ENCODE assay signal across 3 worm cellular contexts in the genomic region with DNA sequence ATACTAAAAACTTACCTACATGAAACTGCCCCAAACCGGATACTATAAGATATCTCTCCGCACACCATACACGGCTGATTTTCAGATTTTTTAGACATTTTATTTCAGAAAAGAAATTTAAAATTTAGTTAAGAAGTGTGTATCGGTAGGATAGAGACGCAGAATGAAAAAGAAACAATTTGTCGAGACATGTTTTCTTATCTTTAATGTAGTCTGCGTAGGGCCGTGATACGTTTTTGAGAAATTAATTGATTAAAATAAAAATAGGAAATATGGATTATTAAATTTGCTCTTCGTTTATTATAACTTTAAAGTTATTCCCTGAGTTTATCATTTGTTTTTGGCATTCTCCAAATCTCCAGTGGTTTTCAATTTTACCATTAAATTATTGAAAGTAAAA.
TF ChIP-seq lines count a peak whose summit lies in the region.

A gene (minus strand): TSS at position 166 of the 400 bp plus-strand sequence.

TF ChIP-seq in whole organism, L1 larva, 84 proteins besides CTCF, POLR2A, EP300 and RAD21:
- TF ChIP-seq nhr-84 (tag; optimal IDR thresholded peaks at IDR 0.05; lab: Kevin White, UChicago) (no peak), unc-130 (tag; optimal IDR thresholded peaks at IDR 0.05; lab: Kevin White, UChicago) (no peak), efl-1 (optimal IDR thresholded peaks at IDR 0.05; lab: Kevin White, UChicago) (no peak), efl-1 (GFP tag; optimal IDR thresholded peaks at IDR 0.05 in 1 of 2; lab: Kevin White, UChicago) (peak in 1 of 2 experiments; percentile 85), ceh-63 (GFP tag; optimal IDR thresholded peaks at IDR 0.05; lab: Kevin White, UChicago) (no peak), irx-1 (tag; optimal IDR thresholded peaks at IDR 0.05; lab: Kevin White, UChicago) (no peak), elt-2 (tag; optimal IDR thresholded peaks at IDR 0.05; lab: Kevin White, UChicago) (peak; percentile 22), lsy-2 (tag; optimal IDR thresholded peaks at IDR 0.05; lab: Kevin White, UChicago) (no peak)

TF ChIP-seq in whole organism, L3 larva, 47 proteins besides CTCF, POLR2A, EP300 and RAD21:
- TF ChIP-seq elt-2 (tag; optimal IDR thresholded peaks at IDR 0.05; lab: Kevin White, UChicago) (peak; percentile 42), nfya-1 (tag; optimal IDR thresholded peaks at IDR 0.05; lab: Kevin White, UChicago; ENCODE audit: insufficient read depth) (no peak), lin-39 (tag; optimal IDR thresholded peaks at IDR 0.05; lab: Kevin White, UChicago) (no peak), ceh-9 (tag; optimal IDR thresholded peaks at IDR 0.05; lab: Kevin White, UChicago) (no peak), unc-62 (GFP tag; optimal IDR thresholded peaks at IDR 0.05; lab: Kevin White, UChicago) (no peak)

TF ChIP-seq in whole organism, L4 larva, 104 proteins besides CTCF, POLR2A, EP300 and RAD21:
- no peak for TF ChIP-seq zfp-2 (tag; optimal IDR thresholded peaks at IDR 0.05; lab: Kevin White, UChicago)
- no peak for TF ChIP-seq daf-16 (GFP tag; optimal IDR thresholded peaks at IDR 0.05; lab: Kevin White, UChicago)
- peak; percentile 39 for TF ChIP-seq daf-16 (tag; optimal IDR thresholded peaks at IDR 0.05; lab: Kevin White, UChicago)
- peak; percentile 87 for TF ChIP-seq nhr-28 (tag; optimal IDR thresholded peaks at IDR 0.05; lab: Kevin White, UChicago)
- peak; percentile 68 for TF ChIP-seq nhr-77 (tag; optimal IDR thresholded peaks at IDR 0.05; lab: Kevin White, UChicago)
